Worm (Caenorhabditis elegans): ENCODE results near the gene F14F8.9.

Gene F14F8.9

DNA sequence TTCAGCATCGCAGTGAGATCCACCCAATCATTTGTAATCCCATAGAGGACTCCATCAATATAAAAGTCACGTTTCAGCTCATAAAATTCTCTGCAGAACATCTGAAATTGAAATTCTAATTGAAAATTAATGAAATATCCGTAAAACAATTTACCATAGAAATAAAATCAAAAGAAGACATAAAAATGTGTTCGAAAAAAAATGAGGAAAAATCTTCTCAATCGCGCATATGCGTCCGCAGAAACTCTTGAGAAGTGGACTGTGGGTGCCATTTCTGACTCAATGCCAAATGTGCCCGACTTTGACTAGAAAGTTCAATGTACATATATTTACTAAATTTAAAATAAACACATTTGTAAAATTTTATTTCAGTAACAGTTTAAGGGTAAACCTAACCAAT is at the start of gene F14F8.9:
TSS of gene F14F8.9 (minus strand) at position 101 of the 400 bp plus-strand sequence.
- no peak for TF ChIP-seq scrt-1 (GFP tag; IDR thresholded peaks at IDR 0.05)
- TF ChIP-seq ceh-13 (GFP tag; optimal IDR thresholded peaks at IDR 0.05) = no peak
- no peak for TF ChIP-seq hmbx-1 (tag; optimal IDR thresholded peaks at IDR 0.05)

DNA sequence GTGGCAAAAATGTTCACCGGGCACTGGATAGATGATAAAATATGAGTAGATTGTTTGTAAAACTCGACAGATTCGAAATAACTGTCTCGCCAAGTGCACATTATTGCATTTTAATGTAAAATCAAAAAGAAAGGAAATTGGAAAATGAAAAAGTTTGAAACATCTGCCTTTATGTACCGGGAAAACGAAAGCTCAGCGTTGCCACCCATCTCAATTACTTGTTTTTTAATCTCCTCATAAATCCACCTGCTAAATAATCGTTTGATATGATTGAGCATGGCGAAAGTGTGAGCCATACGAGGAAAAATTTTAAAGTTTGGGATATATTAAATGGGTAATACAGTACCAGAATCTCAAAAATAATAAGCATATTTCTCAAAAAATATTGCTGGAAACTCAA is 48.2 kb upstream of the F14F8.9 start, which contains the start of gene srh-137:
TSS of gene srh-137 (minus strand) at position 101 of the 400 bp plus-strand sequence.
- no peak for TF ChIP-seq tra-4 (tag; optimal IDR thresholded peaks at IDR 0.05)
- no peak for TF ChIP-seq ets-7 (tag; optimal IDR thresholded peaks at IDR 0.05)
- TF ChIP-seq hmg-4 (GFP tag; optimal IDR thresholded peaks at IDR 0.05) = no peak
- TF ChIP-seq tbx-11 (GFP tag; IDR thresholded peaks at IDR 0.05) = no peak
- TF ChIP-seq ceh-36 (tag; optimal IDR thresholded peaks at IDR 0.05) = no peak
- TF ChIP-seq ceh-13 (GFP tag; optimal IDR thresholded peaks at IDR 0.05) = no peak
- TF ChIP-seq B0310.2 (tag; optimal IDR thresholded peaks at IDR 0.05) = no peak
- TF ChIP-seq aly-1 (tag; optimal IDR thresholded peaks at IDR 0.05) = no peak
- TF ChIP-seq ama-1 (optimal IDR thresholded peaks at IDR 0.05) = no peak
- no peak for TF ChIP-seq pes-1 (GFP tag; IDR thresholded peaks at IDR 0.05)
- no peak for TF ChIP-seq hnd-1 (tag; optimal IDR thresholded peaks at IDR 0.05)
- no peak for TF ChIP-seq flt-1 (GFP tag; IDR thresholded peaks at IDR 0.05)
- no peak for TF ChIP-seq F13C5.2 (tag; optimal IDR thresholded peaks at IDR 0.05)
- TF ChIP-seq scrt-1 (GFP tag; IDR thresholded peaks at IDR 0.05) = no peak
- no peak for TF ChIP-seq hmbx-1 (tag; optimal IDR thresholded peaks at IDR 0.05)
- no peak for TF ChIP-seq sea-1 (GFP tag; conservative IDR thresholded peaks at IDR 0.05)
- TF ChIP-seq tbx-37 (GFP tag; conservative IDR thresholded peaks at IDR 0.05) = no peak

DNA sequence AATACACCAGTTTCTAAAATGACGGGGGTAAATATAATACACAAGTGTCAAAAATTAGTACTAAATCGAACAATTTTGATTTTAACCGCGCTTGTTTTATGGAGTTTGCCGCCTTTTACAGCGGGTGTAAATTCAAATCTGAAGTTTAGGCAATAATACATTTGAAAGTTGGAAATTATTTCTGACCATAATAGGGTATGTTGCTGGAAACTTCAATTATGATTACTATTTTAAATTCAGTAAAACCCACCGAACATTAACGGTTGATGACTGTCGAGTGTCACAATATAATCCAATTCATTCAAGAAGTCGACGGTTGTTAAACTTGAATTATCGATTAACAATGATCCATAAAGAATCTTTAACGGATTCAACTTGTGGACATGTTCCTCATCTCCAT is 45.4 kb upstream of the F14F8.9 start:
- TF ChIP-seq ama-1 (optimal IDR thresholded peaks at IDR 0.05) = no peak
- no peak for TF ChIP-seq scrt-1 (GFP tag; IDR thresholded peaks at IDR 0.05)
- no peak for TF ChIP-seq ceh-13 (GFP tag; optimal IDR thresholded peaks at IDR 0.05)
- TF ChIP-seq tbx-11 (GFP tag; IDR thresholded peaks at IDR 0.05) = no peak

DNA sequence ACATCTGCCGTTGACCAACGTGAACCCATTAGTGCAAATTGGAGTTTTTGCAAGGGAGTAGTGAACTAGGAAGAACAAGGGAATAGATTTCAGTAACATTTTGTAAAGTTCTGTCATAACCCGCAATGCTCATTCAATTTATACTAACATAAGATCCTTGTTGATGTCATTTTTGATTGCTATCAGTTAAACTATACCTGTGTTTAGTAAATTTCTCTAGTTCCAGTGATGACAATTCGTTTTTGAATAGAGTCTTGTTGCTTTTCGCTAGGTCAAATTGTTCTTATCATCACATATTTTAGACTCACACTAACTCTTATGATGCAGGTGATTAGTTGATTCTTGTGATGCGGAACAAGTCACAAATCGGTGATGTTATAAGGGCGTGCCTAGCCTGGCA is 38.2 kb upstream of the F14F8.9 start, which contains the start of gene clec-9:
TSS of gene clec-9 (minus strand) at position 101 of the 400 bp plus-strand sequence.
- no peak for TF ChIP-seq ama-1 (optimal IDR thresholded peaks at IDR 0.05)
- no peak for TF ChIP-seq tbx-11 (GFP tag; IDR thresholded peaks at IDR 0.05)
- no peak for TF ChIP-seq F13C5.2 (tag; optimal IDR thresholded peaks at IDR 0.05)
- TF ChIP-seq aly-1 (tag; optimal IDR thresholded peaks at IDR 0.05) = no peak
- TF ChIP-seq flt-1 (GFP tag; IDR thresholded peaks at IDR 0.05) = no peak
- no peak for TF ChIP-seq sea-1 (GFP tag; conservative IDR thresholded peaks at IDR 0.05)

DNA sequence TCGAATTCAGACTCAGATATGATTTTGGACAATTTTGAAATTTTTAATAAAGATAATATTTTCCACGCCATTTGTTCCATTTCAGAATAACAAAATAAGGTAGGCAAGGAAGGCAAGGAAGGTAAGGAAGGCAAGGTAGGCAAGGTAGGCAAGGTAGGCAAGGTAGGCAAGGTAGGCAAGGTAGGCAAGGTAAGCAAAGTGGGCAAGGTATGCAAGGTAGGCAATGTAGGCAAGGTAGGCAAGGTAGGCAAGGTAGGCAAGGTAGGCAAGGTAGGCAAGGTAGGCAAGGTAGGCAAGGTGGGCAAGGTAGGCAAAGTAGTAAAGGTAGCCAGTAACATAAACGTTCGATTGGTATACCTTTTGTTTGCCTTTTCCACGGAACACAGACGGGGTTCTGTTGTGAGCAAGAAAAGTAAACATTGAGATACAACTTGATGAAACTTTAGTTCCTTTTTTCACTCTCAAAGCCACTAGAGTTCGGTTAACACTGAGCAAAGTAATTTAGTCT is 31.4 kb upstream of the F14F8.9 start, which contains the start of gene Y70C5C.1:
TSS of gene Y70C5C.1 (plus strand) at position 458 of the 508 bp plus-strand sequence.
- TF ChIP-seq hnd-1 (tag; optimal IDR thresholded peaks at IDR 0.05) (peak; percentile 63), ceh-13 (GFP tag; optimal IDR thresholded peaks at IDR 0.05) (no peak), hmbx-1 (tag; optimal IDR thresholded peaks at IDR 0.05) (peak; percentile 71), ceh-36 (tag; optimal IDR thresholded peaks at IDR 0.05) (peak; percentile 51), tbx-11 (GFP tag; IDR thresholded peaks at IDR 0.05) (peak; percentile 68), tbx-37 (GFP tag; conservative IDR thresholded peaks at IDR 0.05) (no peak)

DNA sequence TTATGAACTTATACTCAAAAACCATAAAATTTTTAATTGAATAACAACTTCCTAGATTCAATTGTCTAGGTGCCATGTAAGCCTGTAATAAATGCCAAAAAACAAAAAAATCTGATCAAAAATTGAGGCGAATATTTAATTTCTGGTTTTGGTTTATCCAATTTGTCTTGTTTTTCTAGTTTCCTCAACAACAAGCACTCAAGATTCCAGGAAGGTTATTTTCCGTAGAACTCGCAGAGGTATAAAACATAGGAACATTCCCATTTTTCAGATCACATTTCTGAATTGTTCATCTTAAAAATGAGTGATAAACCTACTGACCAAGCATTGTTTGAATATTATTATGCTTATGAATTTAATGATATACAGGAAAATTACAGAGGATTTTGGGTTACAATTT is 28.8 kb upstream of the F14F8.9 start, which contains the start of gene srw-41:
TSS of gene srw-41 (plus strand) at position 301 of the 400 bp plus-strand sequence.
- TF ChIP-seq flt-1 (GFP tag; IDR thresholded peaks at IDR 0.05) (no peak), ama-1 (optimal IDR thresholded peaks at IDR 0.05) (no peak), tra-4 (tag; optimal IDR thresholded peaks at IDR 0.05) (no peak), scrt-1 (GFP tag; IDR thresholded peaks at IDR 0.05) (no peak), F13C5.2 (tag; optimal IDR thresholded peaks at IDR 0.05) (no peak), aly-1 (tag; optimal IDR thresholded peaks at IDR 0.05) (no peak), tbx-37 (GFP tag; conservative IDR thresholded peaks at IDR 0.05) (no peak), sea-1 (GFP tag; conservative IDR thresholded peaks at IDR 0.05) (no peak), B0310.2 (tag; optimal IDR thresholded peaks at IDR 0.05) (no peak), tbx-11 (GFP tag; IDR thresholded peaks at IDR 0.05) (no peak), hmbx-1 (tag; optimal IDR thresholded peaks at IDR 0.05) (no peak), hmg-4 (GFP tag; optimal IDR thresholded peaks at IDR 0.05) (no peak), ceh-36 (tag; optimal IDR thresholded peaks at IDR 0.05) (no peak), hnd-1 (tag; optimal IDR thresholded peaks at IDR 0.05) (no peak), pes-1 (GFP tag; IDR thresholded peaks at IDR 0.05) (no peak), ceh-13 (GFP tag; optimal IDR thresholded peaks at IDR 0.05) (no peak), ets-7 (tag; optimal IDR thresholded peaks at IDR 0.05) (no peak)

DNA sequence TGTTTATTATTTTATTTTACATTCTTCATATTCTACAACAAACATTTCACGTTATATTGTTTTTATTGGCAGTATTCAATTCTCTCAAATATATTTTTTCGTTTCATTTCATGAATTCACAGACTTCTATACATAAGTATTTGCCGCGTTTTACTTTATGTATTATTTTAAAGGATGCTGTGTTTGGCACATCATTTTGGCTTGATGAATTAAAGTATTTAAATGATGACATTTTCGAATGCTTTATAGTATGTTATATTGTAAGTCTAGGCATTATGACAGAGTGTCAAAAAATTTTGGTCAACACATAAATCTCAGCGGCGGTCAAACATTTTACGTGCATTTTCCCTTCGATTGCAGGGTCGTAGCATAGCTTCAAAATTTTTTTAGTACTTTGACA is 27.1 kb upstream of the F14F8.9 start:
- TF ChIP-seq B0310.2 (tag; optimal IDR thresholded peaks at IDR 0.05) = no peak
- TF ChIP-seq ceh-36 (tag; optimal IDR thresholded peaks at IDR 0.05) = no peak
- TF ChIP-seq scrt-1 (GFP tag; IDR thresholded peaks at IDR 0.05) = no peak
- no peak for TF ChIP-seq ets-7 (tag; optimal IDR thresholded peaks at IDR 0.05)
- no peak for TF ChIP-seq tra-4 (tag; optimal IDR thresholded peaks at IDR 0.05)
- no peak for TF ChIP-seq tbx-11 (GFP tag; IDR thresholded peaks at IDR 0.05)
- no peak for TF ChIP-seq ceh-13 (GFP tag; optimal IDR thresholded peaks at IDR 0.05)
- no peak for TF ChIP-seq F13C5.2 (tag; optimal IDR thresholded peaks at IDR 0.05)
- TF ChIP-seq hmg-4 (GFP tag; optimal IDR thresholded peaks at IDR 0.05) = no peak
- TF ChIP-seq flt-1 (GFP tag; IDR thresholded peaks at IDR 0.05) = no peak
- TF ChIP-seq pes-1 (GFP tag; IDR thresholded peaks at IDR 0.05) = no peak
- no peak for TF ChIP-seq aly-1 (tag; optimal IDR thresholded peaks at IDR 0.05)
- TF ChIP-seq tbx-37 (GFP tag; conservative IDR thresholded peaks at IDR 0.05) = no peak
- TF ChIP-seq hnd-1 (tag; optimal IDR thresholded peaks at IDR 0.05) = no peak
- no peak for TF ChIP-seq hmbx-1 (tag; optimal IDR thresholded peaks at IDR 0.05)
- TF ChIP-seq sea-1 (GFP tag; conservative IDR thresholded peaks at IDR 0.05) = no peak
- no peak for TF ChIP-seq ama-1 (optimal IDR thresholded peaks at IDR 0.05)

- no peak for TF ChIP-seq scrt-1 (GFP tag; IDR thresholded peaks at IDR 0.05)
- no peak for TF ChIP-seq hnd-1 (tag; optimal IDR thresholded peaks at IDR 0.05)
- no peak for TF ChIP-seq F13C5.2 (tag; optimal IDR thresholded peaks at IDR 0.05)
- TF ChIP-seq ama-1 (optimal IDR thresholded peaks at IDR 0.05) = no peak
- no peak for TF ChIP-seq ceh-36 (tag; optimal IDR thresholded peaks at IDR 0.05)
- TF ChIP-seq ets-7 (tag; optimal IDR thresholded peaks at IDR 0.05) = no peak
- no peak for TF ChIP-seq hmg-4 (GFP tag; optimal IDR thresholded peaks at IDR 0.05)
- TF ChIP-seq sea-1 (GFP tag; conservative IDR thresholded peaks at IDR 0.05) = no peak
Observed at ce11 chrV:16694538-16694937, 26.2 kb upstream of the F14F8.9 start, which contains the start of gene srz-101. TSS of gene srz-101 (plus strand) at chrV:16694838.

Measured in whole organism, early embryonic.